Worm (Caenorhabditis elegans): Measurements from ENCODE around the gene scl-27.

ce11 chrV:392199-392678, 7.6 kb upstream of the scl-27 start, which contains the start of gene nhr-254:
- TF ChIP-seq elt-1 (tag; optimal IDR thresholded peaks at IDR 0.05): no peak
- no peak for TF ChIP-seq egl-27 (tag; optimal IDR thresholded peaks at IDR 0.05)
- TF ChIP-seq nhr-237 (tag; optimal IDR thresholded peaks at IDR 0.05): no peak
- TF ChIP-seq ztf-11 (tag; optimal IDR thresholded peaks at IDR 0.05): no peak
- TF ChIP-seq nhr-12 (tag; optimal IDR thresholded peaks at IDR 0.05): no peak
- no peak for TF ChIP-seq nhr-23 (tag; optimal IDR thresholded peaks at IDR 0.05)

Data from whole organism, L3 larva.